Worm (Caenorhabditis elegans) whole organism, late embryonic: ENCODE data around the gene osm-10.
A peak's percentile ranks its signal among the peaks of the same experiment; 100 is the strongest.

Experiments
- F13H6.1 ChIP-seq: sonication (generic microtip); optimal IDR thresholded peaks from 2 replicates; lab custom pipeline; 2016; ENCODE audit warnings: missing genetic modification characterization, missing compliant biosample characterization
- K09A11.1 ChIP-seq: sonication (generic microtip); optimal IDR thresholded peaks from 2 replicates; lab custom pipeline; 2017; ENCODE audit warnings: antibody characterized with exemption, mild to moderate bottlenecking, missing genetic modification characterization, missing compliant biosample characterization; ENCODE audit not compliant: insufficient read depth
- ama-1 ChIP-seq: fragments of 150-350 bp; optimal IDR thresholded peaks from 2 replicates; lab custom pipeline; 2014
- ceh-24 ChIP-seq: sonication (generic microtip); optimal IDR thresholded peaks from 2 replicates; lab custom pipeline; 2016; ENCODE audit warnings: mild to moderate bottlenecking, missing genetic modification characterization, missing compliant biosample characterization
- ceh-48 ChIP-seq: sonication (generic microtip); optimal IDR thresholded peaks from 2 replicates; lab custom pipeline; 2016; ENCODE audit warnings: missing genetic modification characterization, inconsistent platforms, missing compliant biosample characterization
- dmd-4 ChIP-seq: sonication (generic microtip); optimal IDR thresholded peaks from 2 replicates; lab custom pipeline; 2016; ENCODE audit warnings: borderline replicate concordance, missing genetic modification characterization, missing compliant biosample characterization
- nfya-1 ChIP-seq: sonication (generic microtip); optimal IDR thresholded peaks from 2 replicates; lab custom pipeline; 2017; ENCODE audit warnings: missing genetic modification characterization, mild to moderate bottlenecking, missing compliant biosample characterization, antibody characterized with exemption, moderate library complexity
- pha-2 ChIP-seq: sonication (generic microtip); optimal IDR thresholded peaks from 2 replicates; lab custom pipeline; 2017; ENCODE audit warnings: mild to moderate bottlenecking, missing genetic modification characterization, missing compliant biosample characterization
- pha-4 ChIP-seq: fragments of 150-350 bp; optimal IDR thresholded peaks from 2 replicates; lab custom pipeline; 2018; ENCODE audit warnings: missing biosample characterization, missing genetic modification reagents, missing genetic modification characterization
- pqm-1 ChIP-seq: sonication (generic microtip); optimal IDR thresholded peaks from 2 replicates; lab custom pipeline; 2016; ENCODE audit warnings: missing genetic modification characterization, missing compliant biosample characterization
- pros-1 ChIP-seq: fragments of 150-350 bp; optimal IDR thresholded peaks from 2 replicates; lab custom pipeline; 2014; ENCODE audit warnings: missing biosample characterization, missing genetic modification reagents, missing genetic modification characterization
- ttx-3 ChIP-seq: sonication (generic microtip); optimal IDR thresholded peaks from 2 replicates; lab custom pipeline; 2016; ENCODE audit warnings: missing genetic modification reagents, missing genetic modification characterization, missing compliant biosample characterization
- zip-5 ChIP-seq: sonication (generic microtip); optimal IDR thresholded peaks from 2 replicates; lab custom pipeline; 2016; ENCODE audit warnings: missing genetic modification characterization, missing compliant biosample characterization

DNA sequence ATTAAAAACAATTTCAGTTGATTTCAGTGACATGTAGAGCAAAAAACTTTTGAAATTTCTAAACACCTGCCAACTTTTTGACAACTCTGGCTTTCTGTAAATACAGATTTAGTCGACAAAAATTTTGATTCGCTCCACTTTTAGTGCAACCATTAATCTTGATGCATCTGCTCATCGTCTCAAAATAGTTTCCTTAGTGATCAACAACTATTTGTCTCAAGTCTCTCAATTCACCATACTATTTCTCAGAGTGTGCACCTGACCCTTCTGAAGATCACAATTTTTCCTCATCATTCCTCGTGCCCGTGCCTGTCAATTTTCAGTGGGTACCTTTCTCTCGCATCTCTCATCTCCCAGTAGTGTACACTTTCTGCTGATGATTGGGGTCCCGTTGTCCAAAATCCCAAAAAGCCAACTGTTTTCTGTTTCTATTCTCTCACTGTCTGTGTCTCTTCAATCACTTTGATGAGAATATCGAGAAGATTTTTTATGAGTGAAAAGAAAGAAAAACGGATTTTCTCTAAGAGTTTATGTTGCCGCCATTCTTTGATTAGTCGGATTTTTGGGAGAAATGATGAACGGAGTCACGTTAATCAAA lies 26.1 kb upstream of the osm-10 start:
- TF ChIP-seq pha-4 (tag; lab: Kevin White, UChicago) = no peak
- no peak for TF ChIP-seq pha-2 (tag; lab: Kevin White, UChicago)
- TF ChIP-seq ceh-48 (tag; lab: Kevin White, UChicago) = no peak
- no peak for TF ChIP-seq K09A11.1
- TF ChIP-seq ceh-24 (tag; lab: Kevin White, UChicago) = no peak
- TF ChIP-seq zip-5 (tag; lab: Kevin White, UChicago) = no peak
- no peak for TF ChIP-seq F13H6.1
- no peak for TF ChIP-seq pros-1 (tag; lab: Kevin White, UChicago)
- TF ChIP-seq ttx-3 (tag; lab: Kevin White, UChicago) = no peak
- TF ChIP-seq ama-1 (lab: Kevin White, UChicago) = no peak
- TF ChIP-seq dmd-4 (tag; lab: Kevin White, UChicago) = no peak
- TF ChIP-seq pqm-1 (tag; lab: Kevin White, UChicago) = no peak
- peak; percentile 46 for TF ChIP-seq nfya-1 (tag; lab: Kevin White, UChicago)
